Worm (Caenorhabditis elegans) whole organism, dauer: ENCODE data around the gene C15H9.2.

Experiments
- unc-62 ChIP-seq: sonication (generic microtip); optimal IDR thresholded peaks from 2 replicates; lab custom pipeline; 2017; ENCODE audit warnings: missing biosample characterization, missing genetic modification reagents, missing genetic modification characterization

C15H9.2 gene

ce11 chrX:6118086-6118825, at the start of gene C15H9.2:
Gene C15H9.2 (plus strand): TSS chrX:6118526.
- TF ChIP-seq unc-62 (GFP tag; lab: Kevin White, UChicago) = no peak

ce11 chrX:6075209-6075608, 43.1 kb upstream of the C15H9.2 start, which contains the start of gene lgc-58:
Gene lgc-58 (plus strand): TSS chrX:6075509.
- no peak for TF ChIP-seq unc-62 (GFP tag; lab: Kevin White, UChicago)

ce11 chrX:6081793-6082192, 36.5 kb upstream of the C15H9.2 start:
- TF ChIP-seq unc-62 (GFP tag; lab: Kevin White, UChicago) = no peak

ce11 chrX:6082660-6083059, 35.7 kb upstream of the C15H9.2 start, which contains the start of gene C45B2.3:
Gene C45B2.3 (plus strand): TSS chrX:6082960.
- TF ChIP-seq unc-62 (GFP tag; lab: Kevin White, UChicago) = no peak

ce11 chrX:6084439-6084838, 33.9 kb upstream of the C15H9.2 start, which contains the start of gene C45B2.2:
Gene C45B2.2 (plus strand): TSS chrX:6084739.
- TF ChIP-seq unc-62 (GFP tag; lab: Kevin White, UChicago) = no peak

ce11 chrX:6085824-6086223, 32.5 kb upstream of the C15H9.2 start, which contains the start of gene C45B2.1:
Gene C45B2.1 (plus strand): TSS chrX:6086124.
- no peak for TF ChIP-seq unc-62 (GFP tag; lab: Kevin White, UChicago)

- TF ChIP-seq unc-62 (GFP tag; lab: Kevin White, UChicago) = no peak
These were observed 30.6 kb upstream of the C15H9.2 start, which contains the start of gene C45B2.8 for ce11 chrX:6087676-6088075. Gene C45B2.8 (plus strand): TSS chrX:6087976.

ce11 chrX:6088718-6089117, 29.6 kb upstream of the C15H9.2 start:
- TF ChIP-seq unc-62 (GFP tag; lab: Kevin White, UChicago) = no peak

ce11 chrX:6090779-6091178, 27.5 kb upstream of the C15H9.2 start:
- TF ChIP-seq unc-62 (GFP tag; lab: Kevin White, UChicago) = no peak

- TF ChIP-seq unc-62 (GFP tag; lab: Kevin White, UChicago) = no peak
These were observed 26.4 kb upstream of the C15H9.2 start, which contains the start of gene hsp-3 for ce11 chrX:6091967-6092366. Gene hsp-3 (minus strand): TSS chrX:6092124.

ce11 chrX:6092533-6092932, 25.8 kb upstream of the C15H9.2 start:
- no peak for TF ChIP-seq unc-62 (GFP tag; lab: Kevin White, UChicago)

ce11 chrX:6093046-6093445, 25.3 kb upstream of the C15H9.2 start, which contains the start of gene C15H9.5:
Gene C15H9.5 (plus strand): TSS chrX:6093300.
- TF ChIP-seq unc-62 (GFP tag; lab: Kevin White, UChicago) = no peak

- no peak for TF ChIP-seq unc-62 (GFP tag; lab: Kevin White, UChicago)
These were observed 20.8 kb upstream of the C15H9.2 start, which contains the start of gene C15H9.4 for ce11 chrX:6097551-6097950. Gene C15H9.4 (plus strand): TSS chrX:6097643.

ce11 chrX:6098420-6098819, 19.9 kb upstream of the C15H9.2 start:
- no peak for TF ChIP-seq unc-62 (GFP tag; lab: Kevin White, UChicago)

ce11 chrX:6100395-6101099, 17.8 kb upstream of the C15H9.2 start:
- no peak for TF ChIP-seq unc-62 (GFP tag; lab: Kevin White, UChicago)

- TF ChIP-seq unc-62 (GFP tag; lab: Kevin White, UChicago) = no peak
These were observed 15.0 kb upstream of the C15H9.2 start, which contains the start of gene C15H9.11 for ce11 chrX:6103297-6103696. Gene C15H9.11 (minus strand): TSS chrX:6103397.
